Worm (Caenorhabditis elegans) whole organism, early embryonic: Measurements from ENCODE around the gene str-139.

Experiments used
- B0310.2 ChIP-seq: sonication (generic microtip); optimal IDR thresholded peaks from 2 replicates; lab custom pipeline; 2016; ENCODE audit warnings: mild to moderate bottlenecking, missing genetic modification characterization, missing compliant biosample characterization
- F13C5.2 ChIP-seq: sonication (generic microtip); optimal IDR thresholded peaks from 2 replicates; lab custom pipeline; 2017; ENCODE audit warnings: mild to moderate bottlenecking, missing genetic modification characterization, inconsistent platforms, missing compliant biosample characterization
- aly-1 ChIP-seq: sonication (generic microtip); optimal IDR thresholded peaks from 2 replicates; lab custom pipeline; 2016; ENCODE audit warnings: missing genetic modification characterization, missing compliant biosample characterization
- ama-1 ChIP-seq: fragments of 150-350 bp; optimal IDR thresholded peaks from 2 replicates; lab custom pipeline; 2014
- ceh-13 ChIP-seq: fragments of 200-800 bp; sonication (Bioruptor generic); optimal IDR thresholded peaks from 2 replicates; lab custom pipeline; 2018; ENCODE audit warnings: mild to moderate bottlenecking, missing genetic modification characterization, missing compliant biosample characterization
- ceh-36 ChIP-seq: sonication (generic microtip); optimal IDR thresholded peaks from 2 replicates; lab custom pipeline; 2016; ENCODE audit warnings: missing genetic modification characterization, inconsistent platforms, missing compliant biosample characterization
- ets-7 ChIP-seq: sonication (generic microtip); optimal IDR thresholded peaks from 2 replicates; lab custom pipeline; 2016; ENCODE audit warnings: missing genotype, missing genetic modification characterization, missing compliant biosample characterization
- flt-1 ChIP-seq: fragments of 200-800 bp; sonication (Bioruptor generic); IDR thresholded peaks from 2 replicates; pipeline ENCODE4 v1.3.6; 2022; ENCODE audit warnings: missing genetic modification characterization, missing compliant biosample characterization
- hmbx-1 ChIP-seq: sonication (generic microtip); optimal IDR thresholded peaks from 2 replicates; lab custom pipeline; 2016; ENCODE audit warnings: mild to moderate bottlenecking, missing genetic modification characterization, missing compliant biosample characterization
- hmg-4 ChIP-seq: fragments of 200-800 bp; sonication (Bioruptor generic); optimal IDR thresholded peaks from 2 replicates; lab custom pipeline; 2018; ENCODE audit warnings: mild to moderate bottlenecking, missing genetic modification characterization, missing compliant biosample characterization
- hnd-1 ChIP-seq: sonication (generic microtip); optimal IDR thresholded peaks from 2 replicates; lab custom pipeline; 2016; ENCODE audit warnings: missing genetic modification characterization, missing compliant biosample characterization
- pes-1 ChIP-seq: fragments of 200-800 bp; sonication (Bioruptor generic); IDR thresholded peaks from 2 replicates; pipeline ENCODE4 v1.3.6; 2022; ENCODE audit warnings: missing genetic modification reagents, missing genetic modification characterization, missing compliant biosample characterization
- scrt-1 ChIP-seq: fragments of 200-800 bp; sonication (Bioruptor generic); IDR thresholded peaks from 2 replicates; pipeline ENCODE4 v1.3.6; 2022; ENCODE audit warnings: missing genetic modification characterization, missing compliant biosample characterization
- sea-1 ChIP-seq: fragments of 200-800 bp; sonication (Bioruptor generic); conservative IDR thresholded peaks from 2 replicates; pipeline ENCODE4 v1.3.6; 2022; ENCODE audit warnings: missing genetic modification characterization, missing compliant biosample characterization
- tbx-11 ChIP-seq: fragments of 200-800 bp; sonication (Bioruptor generic); IDR thresholded peaks from 2 replicates; pipeline ENCODE4 v1.3.6; 2022; ENCODE audit warnings: missing genetic modification characterization, missing compliant biosample characterization
- tbx-37 ChIP-seq: fragments of 200-800 bp; sonication (Bioruptor generic); conservative IDR thresholded peaks from 2 replicates; pipeline ENCODE4 v1.3.6; 2022; ENCODE audit warnings: missing genetic modification reagents, missing genetic modification characterization, missing compliant biosample characterization
- tra-4 ChIP-seq: sonication (generic microtip); optimal IDR thresholded peaks from 2 replicates; lab custom pipeline; 2017; ENCODE audit warnings: missing genetic modification characterization, missing compliant biosample characterization

Gene str-139

ce11 chrV:8092385-8092784 lies 30.4 kb upstream of the str-139 start, which contains the start of gene str-129:
str-129 (minus strand) TSS chrV:8092485.
- TF ChIP-seq hmg-4 (GFP tag; lab: Kevin White, UChicago) (no peak), tbx-37 (GFP tag; lab: Robert Waterston, UW) (no peak), ets-7 (no peak), ceh-36 (tag; lab: Kevin White, UChicago) (no peak), pes-1 (GFP tag; lab: Robert Waterston, UW) (no peak), B0310.2 (no peak), aly-1 (tag; lab: Kevin White, UChicago) (no peak), tra-4 (tag; lab: Kevin White, UChicago) (no peak), F13C5.2 (tag; lab: Kevin White, UChicago) (no peak), ceh-13 (GFP tag; lab: Kevin White, UChicago) (no peak), flt-1 (GFP tag; lab: Robert Waterston, UW) (no peak), hnd-1 (tag; lab: Kevin White, UChicago) (no peak), scrt-1 (no peak)

- no peak for TF ChIP-seq hmbx-1 (tag; lab: Kevin White, UChicago)
- no peak for TF ChIP-seq hnd-1 (tag; lab: Kevin White, UChicago)
- TF ChIP-seq ceh-13 (GFP tag; lab: Kevin White, UChicago), result no peak
- no peak for TF ChIP-seq hmg-4 (GFP tag; lab: Kevin White, UChicago)
- no peak for TF ChIP-seq ets-7
- TF ChIP-seq B0310.2, result no peak
These were observed 28.6 kb upstream of the str-139 start, which contains the start of gene str-130 for ce11 chrV:8090595-8090994. str-130 (minus strand) TSS chrV:8090695.

- TF ChIP-seq B0310.2, result no peak
- TF ChIP-seq scrt-1, result no peak
- TF ChIP-seq hmg-4 (GFP tag; lab: Kevin White, UChicago), result no peak
- no peak for TF ChIP-seq hnd-1 (tag; lab: Kevin White, UChicago)
- no peak for TF ChIP-seq hmbx-1 (tag; lab: Kevin White, UChicago)
- no peak for TF ChIP-seq sea-1
- no peak for TF ChIP-seq aly-1 (tag; lab: Kevin White, UChicago)
- TF ChIP-seq tbx-37 (GFP tag; lab: Robert Waterston, UW), result no peak
- TF ChIP-seq ama-1 (lab: Kevin White, UChicago), result no peak
- no peak for TF ChIP-seq pes-1 (GFP tag; lab: Robert Waterston, UW)
- TF ChIP-seq ceh-36 (tag; lab: Kevin White, UChicago), result no peak
- no peak for TF ChIP-seq tra-4 (tag; lab: Kevin White, UChicago)
- TF ChIP-seq F13C5.2 (tag; lab: Kevin White, UChicago), result no peak
- TF ChIP-seq ets-7, result no peak
- no peak for TF ChIP-seq tbx-11 (GFP tag; lab: Robert Waterston, UW)
- TF ChIP-seq flt-1 (GFP tag; lab: Robert Waterston, UW), result no peak
- TF ChIP-seq ceh-13 (GFP tag; lab: Kevin White, UChicago), result no peak
These were observed 23.2 kb upstream of the str-139 start, which contains the start of gene C09H5.7 for ce11 chrV:8085141-8085540. C09H5.7 (minus strand) TSS chrV:8085241.

ce11 chrV:8081579-8081978 lies 19.6 kb upstream of the str-139 start, which contains the start of gene str-131:
str-131 (minus strand) TSS chrV:8081679.
- TF ChIP-seq tra-4 (tag; lab: Kevin White, UChicago) (no peak), hmbx-1 (tag; lab: Kevin White, UChicago) (no peak), ama-1 (lab: Kevin White, UChicago) (no peak), B0310.2 (no peak), scrt-1 (no peak), tbx-11 (GFP tag; lab: Robert Waterston, UW) (no peak), hmg-4 (GFP tag; lab: Kevin White, UChicago) (no peak), ceh-13 (GFP tag; lab: Kevin White, UChicago) (no peak), ceh-36 (tag; lab: Kevin White, UChicago) (no peak), flt-1 (GFP tag; lab: Robert Waterston, UW) (no peak), tbx-37 (GFP tag; lab: Robert Waterston, UW) (no peak), hnd-1 (tag; lab: Kevin White, UChicago) (no peak), sea-1 (no peak), F13C5.2 (tag; lab: Kevin White, UChicago) (no peak)

- TF ChIP-seq hmbx-1 (tag; lab: Kevin White, UChicago), result no peak
- no peak for TF ChIP-seq ama-1 (lab: Kevin White, UChicago)
- TF ChIP-seq pes-1 (GFP tag; lab: Robert Waterston, UW), result no peak
- no peak for TF ChIP-seq F13C5.2 (tag; lab: Kevin White, UChicago)
- no peak for TF ChIP-seq scrt-1
These were observed 17.8 kb upstream of the str-139 start for ce11 chrV:8079813-8080212.

- no peak for TF ChIP-seq tra-4 (tag; lab: Kevin White, UChicago)
- TF ChIP-seq pes-1 (GFP tag; lab: Robert Waterston, UW), result no peak
- no peak for TF ChIP-seq flt-1 (GFP tag; lab: Robert Waterston, UW)
- no peak for TF ChIP-seq F13C5.2 (tag; lab: Kevin White, UChicago)
- no peak for TF ChIP-seq tbx-37 (GFP tag; lab: Robert Waterston, UW)
- TF ChIP-seq hmbx-1 (tag; lab: Kevin White, UChicago), result no peak
- TF ChIP-seq ama-1 (lab: Kevin White, UChicago), result no peak
- TF ChIP-seq scrt-1, result no peak
- no peak for TF ChIP-seq hmg-4 (GFP tag; lab: Kevin White, UChicago)
- no peak for TF ChIP-seq B0310.2
- TF ChIP-seq tbx-11 (GFP tag; lab: Robert Waterston, UW), result no peak
- TF ChIP-seq aly-1 (tag; lab: Kevin White, UChicago), result no peak
- no peak for TF ChIP-seq hnd-1 (tag; lab: Kevin White, UChicago)
- TF ChIP-seq ceh-36 (tag; lab: Kevin White, UChicago), result no peak
- no peak for TF ChIP-seq ets-7
- no peak for TF ChIP-seq ceh-13 (GFP tag; lab: Kevin White, UChicago)
- no peak for TF ChIP-seq sea-1
These were observed 13.7 kb upstream of the str-139 start, which contains the start of gene catp-3 for ce11 chrV:8075712-8076111. catp-3 (plus strand) TSS chrV:8076012.

- TF ChIP-seq ama-1 (lab: Kevin White, UChicago) (no peak), tra-4 (tag; lab: Kevin White, UChicago) (no peak), ceh-36 (tag; lab: Kevin White, UChicago) (no peak), pes-1 (GFP tag; lab: Robert Waterston, UW) (no peak), scrt-1 (no peak), hnd-1 (tag; lab: Kevin White, UChicago) (no peak), ceh-13 (GFP tag; lab: Kevin White, UChicago) (no peak), aly-1 (tag; lab: Kevin White, UChicago) (no peak), hmg-4 (GFP tag; lab: Kevin White, UChicago) (no peak)
These were observed 11.2 kb upstream of the str-139 start for ce11 chrV:8073162-8073561.
